Worm (Caenorhabditis elegans) whole organism, early embryonic: Measurements from ENCODE around the gene grl-24.

Source experiments
- B0310.2 ChIP-seq: sonication (generic microtip); optimal IDR thresholded peaks from 2 replicates; lab custom pipeline; 2016; ENCODE audit warnings: mild to moderate bottlenecking, missing genetic modification characterization, missing compliant biosample characterization
- F13C5.2 ChIP-seq: sonication (generic microtip); optimal IDR thresholded peaks from 2 replicates; lab custom pipeline; 2017; ENCODE audit warnings: mild to moderate bottlenecking, missing genetic modification characterization, inconsistent platforms, missing compliant biosample characterization
- aly-1 ChIP-seq: sonication (generic microtip); optimal IDR thresholded peaks from 2 replicates; lab custom pipeline; 2016; ENCODE audit warnings: missing genetic modification characterization, missing compliant biosample characterization
- ama-1 ChIP-seq: fragments of 150-350 bp; optimal IDR thresholded peaks from 2 replicates; lab custom pipeline; 2014
- ceh-13 ChIP-seq: fragments of 200-800 bp; sonication (Bioruptor generic); optimal IDR thresholded peaks from 2 replicates; lab custom pipeline; 2018; ENCODE audit warnings: mild to moderate bottlenecking, missing genetic modification characterization, missing compliant biosample characterization
- ceh-36 ChIP-seq: sonication (generic microtip); optimal IDR thresholded peaks from 2 replicates; lab custom pipeline; 2016; ENCODE audit warnings: missing genetic modification characterization, inconsistent platforms, missing compliant biosample characterization
- ets-7 ChIP-seq: sonication (generic microtip); optimal IDR thresholded peaks from 2 replicates; lab custom pipeline; 2016; ENCODE audit warnings: missing genotype, missing genetic modification characterization, missing compliant biosample characterization
- flt-1 ChIP-seq: fragments of 200-800 bp; sonication (Bioruptor generic); IDR thresholded peaks from 2 replicates; pipeline ENCODE4 v1.3.6; 2022; ENCODE audit warnings: missing genetic modification characterization, missing compliant biosample characterization
- hmbx-1 ChIP-seq: sonication (generic microtip); optimal IDR thresholded peaks from 2 replicates; lab custom pipeline; 2016; ENCODE audit warnings: mild to moderate bottlenecking, missing genetic modification characterization, missing compliant biosample characterization
- hmg-4 ChIP-seq: fragments of 200-800 bp; sonication (Bioruptor generic); optimal IDR thresholded peaks from 2 replicates; lab custom pipeline; 2018; ENCODE audit warnings: mild to moderate bottlenecking, missing genetic modification characterization, missing compliant biosample characterization
- hnd-1 ChIP-seq: sonication (generic microtip); optimal IDR thresholded peaks from 2 replicates; lab custom pipeline; 2016; ENCODE audit warnings: missing genetic modification characterization, missing compliant biosample characterization
- pes-1 ChIP-seq: fragments of 200-800 bp; sonication (Bioruptor generic); IDR thresholded peaks from 2 replicates; pipeline ENCODE4 v1.3.6; 2022; ENCODE audit warnings: missing genetic modification reagents, missing genetic modification characterization, missing compliant biosample characterization
- scrt-1 ChIP-seq: fragments of 200-800 bp; sonication (Bioruptor generic); IDR thresholded peaks from 2 replicates; pipeline ENCODE4 v1.3.6; 2022; ENCODE audit warnings: missing genetic modification characterization, missing compliant biosample characterization
- sea-1 ChIP-seq: fragments of 200-800 bp; sonication (Bioruptor generic); conservative IDR thresholded peaks from 2 replicates; pipeline ENCODE4 v1.3.6; 2022; ENCODE audit warnings: missing genetic modification characterization, missing compliant biosample characterization
- tbx-11 ChIP-seq: fragments of 200-800 bp; sonication (Bioruptor generic); IDR thresholded peaks from 2 replicates; pipeline ENCODE4 v1.3.6; 2022; ENCODE audit warnings: missing genetic modification characterization, missing compliant biosample characterization
- tbx-37 ChIP-seq: fragments of 200-800 bp; sonication (Bioruptor generic); conservative IDR thresholded peaks from 2 replicates; pipeline ENCODE4 v1.3.6; 2022; ENCODE audit warnings: missing genetic modification reagents, missing genetic modification characterization, missing compliant biosample characterization
- tra-4 ChIP-seq: sonication (generic microtip); optimal IDR thresholded peaks from 2 replicates; lab custom pipeline; 2017; ENCODE audit warnings: missing genetic modification characterization, missing compliant biosample characterization

grl-24 gene

DNA sequence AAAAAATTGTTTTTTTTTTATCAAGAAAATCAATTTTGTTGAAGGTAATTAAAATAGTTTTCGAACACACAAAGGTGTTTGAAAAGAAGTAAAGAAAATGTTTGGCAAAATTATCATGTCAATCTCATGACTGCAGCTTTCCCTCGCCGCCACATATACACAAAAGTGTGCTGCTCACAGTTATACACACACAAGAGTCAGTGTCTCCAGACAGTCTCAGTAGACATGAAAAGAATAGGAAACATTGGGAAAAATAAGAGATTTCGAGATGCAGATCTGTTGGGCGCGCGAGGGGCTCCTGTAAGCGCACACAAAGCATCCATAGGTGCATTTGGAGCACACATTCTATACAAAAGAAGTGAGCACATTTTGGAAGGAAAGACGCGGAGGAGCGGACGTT lies 27.3 kb downstream of the grl-24 start:
- no peak for TF ChIP-seq aly-1 (tag; lab: Kevin White, UChicago)

DNA sequence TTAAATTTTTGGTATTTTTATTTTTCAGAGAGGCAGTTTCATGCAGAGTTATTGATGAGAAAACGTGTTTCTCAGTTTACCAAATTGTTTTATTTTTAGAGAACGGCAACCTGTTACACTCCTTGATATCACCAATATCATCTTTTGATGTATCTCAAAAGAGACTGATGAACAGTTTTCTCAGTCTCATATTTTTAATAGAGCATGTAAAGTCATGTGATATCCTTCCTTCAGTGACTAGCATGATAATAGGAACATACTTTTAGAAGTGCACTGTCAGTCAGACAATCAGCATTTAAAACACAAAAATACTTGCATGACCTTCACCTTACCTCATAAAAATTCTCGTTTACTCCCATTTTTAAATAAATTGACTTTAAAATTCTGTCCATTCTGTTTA lies 33.1 kb downstream of the grl-24 start, which contains the start of gene F11E6.11:
TSS of gene F11E6.11 (plus strand) at position 325 of the 400 bp plus-strand sequence.
- TF ChIP-seq ets-7 (tag; lab: Kevin White, UChicago): no peak
- TF ChIP-seq sea-1: no peak
- no peak for TF ChIP-seq ceh-13 (GFP tag; lab: Kevin White, UChicago)
- no peak for TF ChIP-seq tbx-37 (GFP tag; lab: Robert Waterston, UW)
- TF ChIP-seq scrt-1 (GFP tag; lab: Robert Waterston, UW): no peak

DNA sequence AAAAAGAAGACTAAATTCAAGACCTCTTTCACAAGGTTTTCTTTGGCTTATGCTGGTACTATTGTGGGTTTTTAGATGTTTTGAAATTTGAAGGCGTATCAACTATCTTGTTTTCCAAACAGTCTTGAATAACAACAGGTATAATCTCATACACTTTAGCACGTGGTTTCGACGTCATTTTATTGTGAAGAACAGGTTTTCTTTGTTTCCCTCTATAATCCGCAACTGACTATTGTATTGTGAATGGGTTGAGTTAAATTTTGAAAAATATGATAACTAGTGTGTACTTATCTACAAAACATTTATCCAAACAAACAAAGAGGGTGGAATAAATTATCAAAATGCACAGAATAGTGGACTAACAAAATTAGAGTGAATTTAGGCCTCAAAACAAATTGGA lies 34.4 kb downstream of the grl-24 start:
- TF ChIP-seq tbx-11 (GFP tag; lab: Robert Waterston, UW) (no peak), ets-7 (tag; lab: Kevin White, UChicago) (no peak), B0310.2 (tag; lab: Kevin White, UChicago) (no peak), scrt-1 (GFP tag; lab: Robert Waterston, UW) (no peak), hnd-1 (tag; lab: Kevin White, UChicago) (no peak), F13C5.2 (tag; lab: Kevin White, UChicago) (no peak), ama-1 (lab: Kevin White, UChicago) (no peak), sea-1 (no peak), aly-1 (tag; lab: Kevin White, UChicago) (no peak), pes-1 (GFP tag; lab: Robert Waterston, UW) (no peak), tra-4 (no peak), hmg-4 (GFP tag; lab: Kevin White, UChicago) (no peak)

DNA sequence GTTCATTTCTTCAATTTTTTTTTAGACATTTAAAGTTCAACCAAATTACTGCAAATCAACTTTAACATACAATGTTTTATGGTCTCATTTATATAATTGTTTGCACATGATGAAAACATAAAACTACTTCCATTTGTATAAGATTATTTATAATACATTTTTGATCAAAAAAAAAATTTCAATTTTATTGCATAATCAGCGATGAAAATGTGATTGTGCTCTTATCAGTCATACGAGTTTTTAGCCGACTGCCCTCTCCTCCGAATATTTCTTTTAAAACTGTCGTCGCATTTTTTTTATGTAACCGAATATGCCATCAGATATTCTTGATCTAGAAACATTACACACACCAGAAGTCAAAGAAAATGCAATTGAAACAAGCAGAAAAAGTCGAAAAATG lies 35.2 kb downstream of the grl-24 start, which contains the start of gene F08A7.1:
TSS of gene F08A7.1 (plus strand) at position 191 of the 400 bp plus-strand sequence.
- TF ChIP-seq F13C5.2 (tag; lab: Kevin White, UChicago) (no peak), pes-1 (GFP tag; lab: Robert Waterston, UW) (no peak), B0310.2 (tag; lab: Kevin White, UChicago) (no peak), tbx-11 (GFP tag; lab: Robert Waterston, UW) (no peak), flt-1 (GFP tag; lab: Robert Waterston, UW) (no peak)

DNA sequence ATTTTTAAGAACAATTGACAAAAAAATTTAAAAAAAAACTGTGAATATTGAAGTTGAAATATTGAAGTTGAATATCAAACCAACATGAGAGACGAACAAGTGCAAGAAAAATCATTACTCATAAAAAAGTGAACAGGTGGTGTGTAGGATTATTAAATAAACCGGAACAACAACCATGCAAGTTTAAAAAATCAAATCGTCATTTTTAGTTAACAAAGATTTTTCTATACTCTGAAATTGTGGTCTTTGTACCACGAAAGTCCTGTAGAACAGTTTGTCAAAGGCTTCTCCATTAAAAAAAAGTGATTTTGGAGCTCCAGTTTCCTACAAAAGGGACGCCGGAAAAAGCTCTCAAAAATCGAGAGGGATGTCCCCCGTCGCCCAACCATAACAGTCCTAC lies 35.6 kb downstream of the grl-24 start, which contains the start of gene C06A12.19:
TSS of gene C06A12.19 (minus strand) at position 101 of the 400 bp plus-strand sequence.
- TF ChIP-seq tbx-11 (GFP tag; lab: Robert Waterston, UW) (no peak), F13C5.2 (tag; lab: Kevin White, UChicago) (no peak), ets-7 (tag; lab: Kevin White, UChicago) (no peak), pes-1 (GFP tag; lab: Robert Waterston, UW) (no peak), B0310.2 (tag; lab: Kevin White, UChicago) (no peak), hmbx-1 (tag; lab: Kevin White, UChicago) (no peak), ceh-36 (tag; lab: Kevin White, UChicago) (no peak), flt-1 (GFP tag; lab: Robert Waterston, UW) (no peak), aly-1 (tag; lab: Kevin White, UChicago) (no peak)

DNA sequence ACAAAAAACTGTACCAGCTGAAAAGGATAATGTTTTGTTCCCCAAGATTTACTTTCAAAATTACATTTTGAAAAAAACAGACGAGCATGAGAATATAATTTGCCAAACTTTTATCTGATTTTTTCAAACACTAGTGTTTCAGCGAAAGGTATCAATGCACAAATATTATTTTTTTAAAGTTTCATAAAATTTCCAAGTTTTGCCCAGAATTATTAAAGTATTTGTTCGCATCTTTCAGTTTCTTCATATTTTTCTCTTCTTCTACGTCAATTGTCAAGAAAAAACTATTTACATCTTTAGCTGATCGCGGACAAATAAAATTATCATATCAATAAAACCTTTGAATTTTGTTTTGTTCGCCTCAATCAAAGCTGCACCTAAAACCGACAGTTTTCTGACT lies 38.6 kb downstream of the grl-24 start, which contains the start of gene C06A12.8:
TSS of gene C06A12.8 (plus strand) at position 301 of the 400 bp plus-strand sequence.
- TF ChIP-seq ets-7 (tag; lab: Kevin White, UChicago): no peak
- no peak for TF ChIP-seq aly-1 (tag; lab: Kevin White, UChicago)
- no peak for TF ChIP-seq B0310.2 (tag; lab: Kevin White, UChicago)
- no peak for TF ChIP-seq tbx-37 (GFP tag; lab: Robert Waterston, UW)
- TF ChIP-seq pes-1 (GFP tag; lab: Robert Waterston, UW): no peak
- no peak for TF ChIP-seq hmbx-1 (tag; lab: Kevin White, UChicago)
- no peak for TF ChIP-seq flt-1 (GFP tag; lab: Robert Waterston, UW)
- TF ChIP-seq scrt-1 (GFP tag; lab: Robert Waterston, UW): no peak
- TF ChIP-seq ceh-13 (GFP tag; lab: Kevin White, UChicago): no peak

DNA sequence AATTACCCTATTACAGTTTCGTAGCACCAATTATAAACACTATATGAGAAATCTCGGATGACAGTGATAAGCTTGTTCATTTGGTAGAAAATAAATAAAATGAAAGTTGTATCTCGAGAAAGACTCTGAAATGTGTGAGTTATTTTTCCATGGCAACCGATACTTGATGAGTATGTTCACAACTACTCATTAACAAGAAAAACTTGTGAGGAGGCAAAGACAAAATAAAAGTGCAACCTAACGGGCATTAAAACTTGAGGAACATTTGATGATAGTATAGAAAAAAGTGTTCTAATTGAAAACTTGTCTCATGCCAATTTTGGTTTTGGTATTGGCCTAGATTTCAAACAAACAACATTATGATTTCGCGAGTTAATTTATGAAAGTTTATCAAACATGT lies 39.1 kb downstream of the grl-24 start, which contains the start of gene gcy-27:
TSS of gene gcy-27 (minus strand) at position 101 of the 400 bp plus-strand sequence.
- TF ChIP-seq hnd-1 (tag; lab: Kevin White, UChicago): no peak
- TF ChIP-seq hmg-4 (GFP tag; lab: Kevin White, UChicago): no peak
- TF ChIP-seq hmbx-1 (tag; lab: Kevin White, UChicago): no peak
- TF ChIP-seq tra-4: no peak
- no peak for TF ChIP-seq sea-1
- no peak for TF ChIP-seq tbx-37 (GFP tag; lab: Robert Waterston, UW)
- no peak for TF ChIP-seq ets-7 (tag; lab: Kevin White, UChicago)
- TF ChIP-seq ceh-13 (GFP tag; lab: Kevin White, UChicago): no peak
- TF ChIP-seq tbx-11 (GFP tag; lab: Robert Waterston, UW): no peak
- no peak for TF ChIP-seq ceh-36 (tag; lab: Kevin White, UChicago)
- no peak for TF ChIP-seq F13C5.2 (tag; lab: Kevin White, UChicago)
- no peak for TF ChIP-seq scrt-1 (GFP tag; lab: Robert Waterston, UW)
- no peak for TF ChIP-seq pes-1 (GFP tag; lab: Robert Waterston, UW)
- TF ChIP-seq flt-1 (GFP tag; lab: Robert Waterston, UW): no peak
- no peak for TF ChIP-seq B0310.2 (tag; lab: Kevin White, UChicago)
- no peak for TF ChIP-seq aly-1 (tag; lab: Kevin White, UChicago)
- TF ChIP-seq ama-1 (lab: Kevin White, UChicago): no peak

DNA sequence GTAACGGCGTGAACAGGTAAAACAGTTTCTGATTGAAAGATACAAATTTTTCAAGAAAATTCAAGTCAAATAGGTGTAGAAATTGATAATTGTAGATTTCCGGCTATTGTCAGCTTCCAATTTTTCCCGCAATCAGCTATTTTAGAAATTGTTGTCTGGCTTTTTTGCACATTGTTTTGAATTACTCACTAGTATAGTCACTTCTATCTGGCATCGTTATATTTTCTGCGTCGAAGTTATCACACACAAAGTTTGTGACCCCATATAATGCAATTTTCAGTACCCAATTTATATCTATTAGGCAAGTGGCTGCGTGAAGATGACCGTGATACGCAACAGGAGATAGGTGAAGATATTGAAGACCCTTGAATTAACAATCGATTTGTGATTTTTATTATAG lies 40.4 kb downstream of the grl-24 start:
- no peak for TF ChIP-seq ama-1 (lab: Kevin White, UChicago)
- no peak for TF ChIP-seq ceh-36 (tag; lab: Kevin White, UChicago)
- TF ChIP-seq tbx-37 (GFP tag; lab: Robert Waterston, UW): no peak
- no peak for TF ChIP-seq B0310.2 (tag; lab: Kevin White, UChicago)
- TF ChIP-seq aly-1 (tag; lab: Kevin White, UChicago): no peak
- no peak for TF ChIP-seq ceh-13 (GFP tag; lab: Kevin White, UChicago)
- TF ChIP-seq pes-1 (GFP tag; lab: Robert Waterston, UW): no peak
- TF ChIP-seq ets-7 (tag; lab: Kevin White, UChicago): no peak
- no peak for TF ChIP-seq flt-1 (GFP tag; lab: Robert Waterston, UW)
- TF ChIP-seq tbx-11 (GFP tag; lab: Robert Waterston, UW): no peak
- no peak for TF ChIP-seq scrt-1 (GFP tag; lab: Robert Waterston, UW)
- TF ChIP-seq F13C5.2 (tag; lab: Kevin White, UChicago): no peak
- no peak for TF ChIP-seq tra-4
- no peak for TF ChIP-seq sea-1
- TF ChIP-seq hmbx-1 (tag; lab: Kevin White, UChicago): no peak
- no peak for TF ChIP-seq hnd-1 (tag; lab: Kevin White, UChicago)
- TF ChIP-seq hmg-4 (GFP tag; lab: Kevin White, UChicago): no peak
